Fruit fly (Drosophila melanogaster): ENCODE data around the gene CG6891.
A peak's percentile ranks its signal among the peaks of the same experiment; 100 is the strongest.

DNA sequence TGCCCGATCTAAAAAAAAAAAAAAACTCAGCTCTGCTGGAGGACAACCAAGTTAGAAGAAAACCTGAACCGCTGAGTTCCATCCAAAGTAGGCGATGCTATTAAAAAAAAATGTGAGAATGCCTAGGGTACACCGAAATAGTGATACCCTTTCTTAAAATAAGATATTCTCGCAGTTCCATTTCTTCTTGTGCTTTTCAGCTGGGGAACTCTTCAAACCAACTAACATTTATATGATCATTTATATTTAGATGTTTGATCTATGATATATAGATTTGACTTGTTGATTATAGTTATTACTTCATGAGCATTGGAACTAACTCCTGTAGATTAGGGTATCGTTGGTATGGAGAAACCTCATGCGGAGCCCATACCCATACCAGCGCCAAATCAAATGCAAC, 25.1 kb downstream of the CG6891 start:
- TF ChIP-seq CG6276 (GFP tag; optimal IDR thresholded peaks at IDR 0.05) = peak; percentile 34
- TF ChIP-seq lz (GFP tag; optimal IDR thresholded peaks at IDR 0.05) = no peak
- TF ChIP-seq achi (GFP tag; optimal IDR thresholded peaks at IDR 0.05) = peak; percentile 51
- no peak for TF ChIP-seq CG6792 (GFP tag; optimal IDR thresholded peaks at IDR 0.05)
- peak; percentile 76 for TF ChIP-seq Eip78C (GFP tag)
- TF ChIP-seq CG16779 (tag; optimal IDR thresholded peaks at IDR 0.05) = no peak
- no peak for TF ChIP-seq Met (GFP tag; optimal IDR thresholded peaks at IDR 0.05)
- TF ChIP-seq CG34406 (GFP tag; optimal IDR thresholded peaks at IDR 0.05) = no peak

Data from whole organism, prepupa.